Worm (Caenorhabditis elegans) whole organism, L1 larva: ENCODE data around the gene srh-248.
"Not testable (repeated sequence)": the region's sequence is repeated elsewhere in the genome, so short reads cannot be mapped to it uniquely, and the experiment has no call there.

Experiments
- C04F5.9 ChIP-seq: sonication (generic microtip); optimal IDR thresholded peaks from 2 replicates; lab custom pipeline; 2016; ENCODE audit warnings: missing genetic modification characterization, missing compliant biosample characterization
- Y116A8C.19 ChIP-seq: sonication (generic microtip); optimal IDR thresholded peaks from 2 replicates; lab custom pipeline; 2016; ENCODE audit warnings: missing compliant biosample characterization, missing genetic modification characterization, borderline replicate concordance
- aha-1 ChIP-seq: fragments of 150-350 bp; optimal IDR thresholded peaks from 2 replicates; lab custom pipeline; 2014; ENCODE audit warnings: missing biosample characterization, missing genetic modification characterization
- alr-1 ChIP-seq: fragments of 200-800 bp; sonication (Bioruptor generic); optimal IDR thresholded peaks from 2 replicates; lab custom pipeline; 2018; ENCODE audit warnings: borderline replicate concordance, mild to moderate bottlenecking, missing genetic modification characterization, missing compliant biosample characterization
- aly-2 ChIP-seq: fragments of 150-350 bp; optimal IDR thresholded peaks from 2 replicates; lab custom pipeline; 2014; ENCODE audit warnings: missing biosample characterization, missing genetic modification characterization
- blmp-1 ChIP-seq: fragments of 150-350 bp; optimal IDR thresholded peaks from 2 replicates; lab custom pipeline; 2014; ENCODE audit warnings: missing biosample characterization, missing genetic modification characterization
- ceh-63 ChIP-seq: fragments of 200-800 bp; sonication (Bioruptor generic); optimal IDR thresholded peaks from 2 replicates; lab custom pipeline; 2018; ENCODE audit warnings: mild to moderate bottlenecking, missing genetic modification characterization, missing compliant biosample characterization
- ceh-8 ChIP-seq: fragments of 200-800 bp; sonication (Bioruptor generic); optimal IDR thresholded peaks from 2 replicates; lab custom pipeline; 2018; ENCODE audit warnings: mild to moderate bottlenecking, missing genetic modification characterization, moderate library complexity, missing compliant biosample characterization
- ces-1 ChIP-seq: fragments of 150-350 bp; optimal IDR thresholded peaks from 2 replicates; lab custom pipeline; 2014; ENCODE audit warnings: missing biosample characterization, missing genetic modification reagents, missing genetic modification characterization
- dpl-1 ChIP-seq, 3 experiments: fragments of 150-350 bp in 2 of 3; sonication (generic microtip) in 1 of 3; optimal IDR thresholded peaks; 2 replicates each; lab custom pipeline; 2014 to 2017; ENCODE audit warnings: missing biosample characterization in 3 of 3, missing genetic modification characterization in 3 of 3, missing genetic modification reagents in 3 of 3
- efl-1 ChIP-seq, 4 experiments: fragments of 150-350 bp; optimal IDR thresholded peaks in 3 of 4; peaks in 1 of 4; 1 replicate in 1 of 4; 2 replicates in 3 of 4; lab custom pipeline; 2014; ENCODE audit warnings: missing biosample characterization in 2 of 4, missing genetic modification characterization in 2 of 4, missing genetic modification reagents in 2 of 4
- egl-13 ChIP-seq: sonication (generic microtip); optimal IDR thresholded peaks from 2 replicates; lab custom pipeline; 2016; ENCODE audit warnings: missing genotype, missing genetic modification reagents, missing genetic modification characterization, missing compliant biosample characterization
- elt-2 ChIP-seq: sonication (generic microtip); optimal IDR thresholded peaks from 2 replicates; lab custom pipeline; 2016; ENCODE audit warnings: missing genetic modification characterization, mild to moderate bottlenecking, inconsistent platforms, missing compliant biosample characterization, missing genetic modification reagents
- ets-5 ChIP-seq: fragments of 200-800 bp; sonication (Bioruptor generic); IDR thresholded peaks from 2 replicates; pipeline ENCODE4 v1.3.6; 2022; ENCODE audit warnings: missing genetic modification characterization, missing compliant biosample characterization
- hlh-17 ChIP-seq: fragments of 200-800 bp; sonication (Bioruptor generic); optimal IDR thresholded peaks from 2 replicates; lab custom pipeline; 2018; ENCODE audit warnings: missing genetic modification characterization, mild to moderate bottlenecking, missing compliant biosample characterization, moderate library complexity, borderline replicate concordance
- hpl-2 ChIP-seq: fragments of 150-350 bp; optimal IDR thresholded peaks from 2 replicates; lab custom pipeline; 2014; ENCODE audit warnings: missing biosample characterization, missing genetic modification reagents, missing genetic modification characterization
- irx-1 ChIP-seq: sonication (generic microtip); optimal IDR thresholded peaks from 2 replicates; lab custom pipeline; 2016; ENCODE audit warnings: missing genetic modification characterization, missing compliant biosample characterization
- isw-1 ChIP-seq: fragments of 200-800 bp; sonication (Bioruptor generic); IDR thresholded peaks from 2 replicates; pipeline ENCODE4 v1.3.6; 2022; ENCODE audit warnings: missing genetic modification characterization, missing compliant biosample characterization
- lin-15B ChIP-seq: fragments of 150-350 bp; sonication (generic microtip); optimal IDR thresholded peaks from 3 replicates; lab custom pipeline; 2014; ENCODE audit warnings: missing biosample characterization, missing genetic modification characterization
- mep-1 ChIP-seq: fragments of 150-350 bp; optimal IDR thresholded peaks from 2 replicates; lab custom pipeline; 2014; ENCODE audit warnings: missing biosample characterization, missing genetic modification characterization
- nhr-19 ChIP-seq: fragments of 200-800 bp; sonication (Bioruptor generic); conservative IDR thresholded peaks from 2 replicates; pipeline ENCODE4 v1.3.6; 2022; ENCODE audit warnings: missing genetic modification characterization, missing compliant biosample characterization
- nhr-20 ChIP-seq: sonication (generic microtip); optimal IDR thresholded peaks from 2 replicates; lab custom pipeline; 2016; ENCODE audit warnings: mild to moderate bottlenecking, missing genetic modification characterization, missing compliant biosample characterization
- nhr-28 ChIP-seq: fragments of 150-350 bp; optimal IDR thresholded peaks from 2 replicates; lab custom pipeline; 2014; ENCODE audit warnings: missing biosample characterization, missing genetic modification characterization
- nhr-71 ChIP-seq: sonication (generic microtip); optimal IDR thresholded peaks from 2 replicates; lab custom pipeline; 2016; ENCODE audit warnings: mild to moderate bottlenecking, missing genetic modification characterization, moderate library complexity, missing compliant biosample characterization
- nhr-84 ChIP-seq: sonication (generic microtip); optimal IDR thresholded peaks from 2 replicates; lab custom pipeline; 2017; ENCODE audit warnings: missing biosample characterization, missing genetic modification characterization
- nhr-85 ChIP-seq: sonication (generic microtip); peaks from one replicate; lab custom pipeline; 2016; ENCODE audit warnings: missing genetic modification characterization, inconsistent platforms, missing compliant biosample characterization
- nhr-90 ChIP-seq: sonication (generic microtip); optimal IDR thresholded peaks from 2 replicates; lab custom pipeline; 2016; ENCODE audit warnings: mild to moderate bottlenecking, missing genetic modification characterization, missing compliant biosample characterization; ENCODE audit not compliant: poor library complexity
- pax-3 ChIP-seq: fragments of 200-800 bp; sonication (Bioruptor generic); optimal IDR thresholded peaks from 2 replicates; lab custom pipeline; 2018; ENCODE audit warnings: mild to moderate bottlenecking, missing genetic modification characterization, moderate library complexity, missing compliant biosample characterization
- skn-1 ChIP-seq: fragments of 150-350 bp; optimal IDR thresholded peaks from 2 replicates; lab custom pipeline; 2014; ENCODE audit warnings: missing biosample characterization, missing genetic modification characterization
- sox-4 ChIP-seq: sonication (generic microtip); optimal IDR thresholded peaks from 2 replicates; lab custom pipeline; 2016; ENCODE audit warnings: missing genetic modification characterization, missing compliant biosample characterization
- tlp-1 ChIP-seq: fragments of 150-350 bp; optimal IDR thresholded peaks from 2 replicates; lab custom pipeline; 2014; ENCODE audit warnings: missing biosample characterization, missing genetic modification characterization
- unc-130 ChIP-seq: fragments of 150-350 bp; optimal IDR thresholded peaks from 2 replicates; lab custom pipeline; 2017; ENCODE audit warnings: missing biosample characterization, missing genetic modification characterization, inconsistent platforms
- unc-62 ChIP-seq: fragments of 150-350 bp; optimal IDR thresholded peaks from 2 replicates; lab custom pipeline; 2014; ENCODE audit warnings: missing biosample characterization, missing genetic modification reagents, missing genetic modification characterization
- zip-4 ChIP-seq: fragments of 200-800 bp; sonication (Bioruptor generic); optimal IDR thresholded peaks from 2 replicates; lab custom pipeline; 2018; ENCODE audit warnings: mild to moderate bottlenecking, missing genetic modification characterization, moderate library complexity, missing compliant biosample characterization
- ztf-11 ChIP-seq, 2 experiments: sonication (generic microtip); optimal IDR thresholded peaks; 2 replicates each; lab custom pipeline; 2016 to 2017; ENCODE audit warnings: missing genetic modification characterization in 2 of 2, missing biosample characterization in 1 of 2, missing compliant biosample characterization in 1 of 2
- ztf-4 ChIP-seq: fragments of 150-350 bp; optimal IDR thresholded peaks from 2 replicates; lab custom pipeline; 2014; ENCODE audit warnings: missing biosample characterization, missing genetic modification characterization

srh-248 gene

DNA sequence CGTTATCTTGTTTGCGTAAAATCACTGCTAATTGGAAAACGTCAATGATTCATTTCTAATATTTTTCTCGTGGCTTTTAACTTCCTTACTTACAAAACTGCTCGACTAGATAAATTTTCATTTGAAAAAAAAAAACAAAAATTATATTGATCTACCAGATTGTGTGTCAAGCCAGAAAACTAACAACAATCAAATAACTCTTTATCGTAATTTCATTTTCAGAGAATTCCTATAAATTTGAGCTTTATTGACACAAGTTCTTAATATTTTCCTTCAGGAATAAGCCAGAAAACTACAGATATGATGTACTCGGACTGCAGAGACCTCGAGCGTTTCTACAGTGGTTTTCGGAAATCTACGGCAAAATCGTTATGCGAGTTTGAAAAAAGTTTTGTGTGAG is 21.0 kb upstream of the srh-248 start, which contains the start of gene srw-124:
Gene srw-124 (plus strand): TSS at position 301 of the 400 bp plus-strand sequence.
- no peak for TF ChIP-seq isw-1 (GFP tag; lab: Robert Waterston, UW)
- no peak for TF ChIP-seq Y116A8C.19 (tag; lab: Kevin White, UChicago)
- no peak for TF ChIP-seq aly-2
- TF ChIP-seq aha-1: no peak
- no peak for TF ChIP-seq skn-1 (tag; lab: Kevin White, UChicago)
- TF ChIP-seq pax-3: no peak
- no peak for TF ChIP-seq blmp-1
- no peak for TF ChIP-seq ceh-63 (GFP tag; lab: Kevin White, UChicago)
- TF ChIP-seq ceh-8: no peak
- no peak for TF ChIP-seq hlh-17 (GFP tag; lab: Kevin White, UChicago)
- TF ChIP-seq nhr-28: no peak
- no peak for TF ChIP-seq efl-1 (optimal IDR thresholded peaks at IDR 0.05; lab: Kevin White, UChicago)
- TF ChIP-seq efl-1 (GFP tag; optimal IDR thresholded peaks at IDR 0.05 in 1 of 2; lab: Kevin White, UChicago): no peak
- TF ChIP-seq dpl-1 (GFP tag; optimal IDR thresholded peaks at IDR 0.05; lab: Kevin White, UChicago): no peak
- no peak for TF ChIP-seq irx-1
- no peak for TF ChIP-seq tlp-1

ce11 chrV:2975285-2975684 is 20.0 kb upstream of the srh-248 start, which contains the start of gene srw-123:
srw-123 (minus strand) TSS chrV:2975385.
- TF ChIP-seq egl-13; C04F5.9; zip-4 (GFP tag; lab: Kevin White, UChicago): not testable (repeated sequence)

- TF ChIP-seq mep-1 (tag; lab: Kevin White, UChicago) (no peak), elt-2 (no peak), ceh-8 (no peak), nhr-84 (no peak), zip-4 (GFP tag; lab: Kevin White, UChicago) (no peak), alr-1 (tag; lab: Kevin White, UChicago) (no peak), nhr-71 (tag; lab: Kevin White, UChicago) (no peak), unc-130 (tag; lab: Kevin White, UChicago) (no peak), nhr-19 (no peak), ztf-4 (no peak)
These were observed 16.2 kb upstream of the srh-248 start, which contains the start of gene srw-129 for ce11 chrV:2971307-2971999. srw-129 (plus strand) TSS chrV:2971949.

ce11 chrV:2964786-2965185 is 9.5 kb upstream of the srh-248 start, which contains the start of gene srh-88:
srh-88 (minus strand) TSS chrV:2964886.
- TF ChIP-seq nhr-90: no peak
- TF ChIP-seq sox-4 (tag; lab: Kevin White, UChicago): no peak
- TF ChIP-seq tlp-1: no peak
- no peak for TF ChIP-seq nhr-20 (tag; lab: Kevin White, UChicago)
- no peak for TF ChIP-seq ets-5 (GFP tag; lab: Robert Waterston, UW)
- no peak for TF ChIP-seq lin-15B (tag; lab: Kevin White, UChicago)
- TF ChIP-seq ztf-11 (tag; optimal IDR thresholded peaks at IDR 0.05; lab: Kevin White, UChicago): no peak
- no peak for TF ChIP-seq unc-130 (tag; lab: Kevin White, UChicago)
- no peak for TF ChIP-seq unc-62 (GFP tag; lab: Kevin White, UChicago)
- TF ChIP-seq ces-1 (GFP tag; lab: Kevin White, UChicago): no peak
- TF ChIP-seq hpl-2: no peak
- TF ChIP-seq nhr-85: no peak
- no peak for TF ChIP-seq nhr-84
